Worm (Caenorhabditis elegans) whole organism, late embryonic: ENCODE data around the gene idpp-8.

Source experiments
- C08G9.2 ChIP-seq: sonication (generic microtip); optimal IDR thresholded peaks from 2 replicates; lab custom pipeline; 2016; ENCODE audit warnings: mild to moderate bottlenecking, missing genetic modification characterization, moderate library complexity, missing compliant biosample characterization
- C38D4.7 ChIP-seq: fragments of 200-800 bp; sonication (Bioruptor generic); optimal IDR thresholded peaks from 2 replicates; lab custom pipeline; 2018; ENCODE audit warnings: mild to moderate bottlenecking, missing genetic modification characterization, moderate library complexity, missing compliant biosample characterization
- K02D7.2 ChIP-seq: sonication (generic microtip); optimal IDR thresholded peaks from 2 replicates; lab custom pipeline; 2017; ENCODE audit warnings: mild to moderate bottlenecking, missing genetic modification characterization, missing compliant biosample characterization
- ahr-1 ChIP-seq: sonication (generic microtip); optimal IDR thresholded peaks from 2 replicates; lab custom pipeline; 2016; ENCODE audit warnings: missing genetic modification characterization, missing compliant biosample characterization
- ceh-14 ChIP-seq: sonication (generic microtip); optimal IDR thresholded peaks from 2 replicates; lab custom pipeline; 2016; ENCODE audit warnings: missing genotype, missing genetic modification characterization, missing compliant biosample characterization
- ceh-18 ChIP-seq: sonication (generic microtip); optimal IDR thresholded peaks from 2 replicates; lab custom pipeline; 2016; ENCODE audit warnings: missing genetic modification characterization, missing compliant biosample characterization
- ceh-2 ChIP-seq: sonication (generic microtip); optimal IDR thresholded peaks from 2 replicates; lab custom pipeline; 2016; ENCODE audit warnings: missing genotype, missing genetic modification characterization, missing compliant biosample characterization
- ceh-24 ChIP-seq: sonication (generic microtip); optimal IDR thresholded peaks from 2 replicates; lab custom pipeline; 2016; ENCODE audit warnings: mild to moderate bottlenecking, missing genetic modification characterization, missing compliant biosample characterization
- ceh-30 ChIP-seq: fragments of 150-350 bp; optimal IDR thresholded peaks from 2 replicates; lab custom pipeline; 2014; ENCODE audit warnings: missing biosample characterization, missing genetic modification characterization
- ceh-31 ChIP-seq: sonication (generic microtip); optimal IDR thresholded peaks from 2 replicates; lab custom pipeline; 2016; ENCODE audit warnings: missing genetic modification characterization, missing compliant biosample characterization
- ceh-34 ChIP-seq: sonication (generic microtip); optimal IDR thresholded peaks from 2 replicates; lab custom pipeline; 2016; ENCODE audit warnings: mild to moderate bottlenecking, missing genetic modification characterization, missing compliant biosample characterization
- ceh-48 ChIP-seq: sonication (generic microtip); optimal IDR thresholded peaks from 2 replicates; lab custom pipeline; 2016; ENCODE audit warnings: missing genetic modification characterization, inconsistent platforms, missing compliant biosample characterization
- dmd-4 ChIP-seq: sonication (generic microtip); optimal IDR thresholded peaks from 2 replicates; lab custom pipeline; 2016; ENCODE audit warnings: borderline replicate concordance, missing genetic modification characterization, missing compliant biosample characterization
- elt-2 ChIP-seq: sonication (generic microtip); optimal IDR thresholded peaks from 2 replicates; lab custom pipeline; 2016; ENCODE audit warnings: missing genetic modification reagents, missing genetic modification characterization, missing compliant biosample characterization
- ets-4 ChIP-seq: sonication (generic microtip); optimal IDR thresholded peaks from 2 replicates; lab custom pipeline; 2016; ENCODE audit warnings: missing genetic modification characterization, missing compliant biosample characterization
- eyg-1 ChIP-seq: sonication (generic microtip); optimal IDR thresholded peaks from 2 replicates; lab custom pipeline; 2016; ENCODE audit warnings: missing genotype, missing genetic modification characterization, missing compliant biosample characterization
- fkh-10 ChIP-seq: fragments of 150-350 bp; optimal IDR thresholded peaks from 2 replicates; lab custom pipeline; 2014; ENCODE audit warnings: missing biosample characterization, missing genetic modification reagents, missing genetic modification characterization
- gmeb-2 ChIP-seq: sonication (generic microtip); optimal IDR thresholded peaks from 2 replicates; lab custom pipeline; 2016; ENCODE audit warnings: missing genetic modification characterization, inconsistent platforms, missing compliant biosample characterization
- hlh-30 ChIP-seq: sonication (generic microtip); optimal IDR thresholded peaks from 2 replicates; lab custom pipeline; 2017; ENCODE audit warnings: antibody characterized with exemption, missing genetic modification characterization, missing compliant biosample characterization; ENCODE audit not compliant: insufficient read depth
- lin-11 ChIP-seq: fragments of 200-800 bp; sonication (Bioruptor generic); optimal IDR thresholded peaks from 2 replicates; lab custom pipeline; 2018; ENCODE audit warnings: mild to moderate bottlenecking, missing genetic modification characterization, missing compliant biosample characterization
- nfya-1 ChIP-seq: sonication (generic microtip); optimal IDR thresholded peaks from 2 replicates; lab custom pipeline; 2017; ENCODE audit warnings: missing genetic modification characterization, mild to moderate bottlenecking, missing compliant biosample characterization, antibody characterized with exemption, moderate library complexity
- nhr-11 ChIP-seq: fragments of 150-350 bp; optimal IDR thresholded peaks from 2 replicates; lab custom pipeline; 2014; ENCODE audit warnings: missing biosample characterization, missing genetic modification characterization
- nhr-232 ChIP-seq: sonication (generic microtip); optimal IDR thresholded peaks from 2 replicates; lab custom pipeline; 2016; ENCODE audit warnings: missing genetic modification characterization, missing compliant biosample characterization
- npax-4 ChIP-seq: sonication (generic microtip); optimal IDR thresholded peaks from 2 replicates; lab custom pipeline; 2016; ENCODE audit warnings: missing genetic modification characterization, missing compliant biosample characterization
- pat-9 ChIP-seq: fragments of 200-800 bp; sonication (Bioruptor generic); optimal IDR thresholded peaks from 2 replicates; lab custom pipeline; 2018; ENCODE audit warnings: mild to moderate bottlenecking, missing genetic modification characterization, moderate library complexity, missing compliant biosample characterization
- pax-1 ChIP-seq: fragments of 150-350 bp; optimal IDR thresholded peaks from 2 replicates; lab custom pipeline; 2014; ENCODE audit warnings: missing biosample characterization, missing genetic modification characterization
- pha-2 ChIP-seq: sonication (generic microtip); optimal IDR thresholded peaks from 2 replicates; lab custom pipeline; 2017; ENCODE audit warnings: mild to moderate bottlenecking, missing genetic modification characterization, missing compliant biosample characterization
- pros-1 ChIP-seq: fragments of 150-350 bp; optimal IDR thresholded peaks from 2 replicates; lab custom pipeline; 2014; ENCODE audit warnings: missing biosample characterization, missing genetic modification reagents, missing genetic modification characterization
- ref-2 ChIP-seq: sonication (generic microtip); optimal IDR thresholded peaks from 2 replicates; lab custom pipeline; 2016; ENCODE audit warnings: missing genetic modification characterization, missing compliant biosample characterization
- rnt-1 ChIP-seq: sonication (generic microtip); optimal IDR thresholded peaks from 2 replicates; lab custom pipeline; 2016; ENCODE audit warnings: missing genetic modification characterization, missing compliant biosample characterization
- sdc-2 ChIP-seq: sonication (generic microtip); optimal IDR thresholded peaks from 2 replicates; lab custom pipeline; 2016; ENCODE audit warnings: missing genotype, missing genetic modification characterization, missing compliant biosample characterization
- sox-4 ChIP-seq: sonication (generic microtip); optimal IDR thresholded peaks from 2 replicates; lab custom pipeline; 2017; ENCODE audit warnings: mild to moderate bottlenecking, missing genetic modification characterization, inconsistent platforms, missing compliant biosample characterization
- syd-9 ChIP-seq: sonication (generic microtip); optimal IDR thresholded peaks from 2 replicates; lab custom pipeline; 2016; ENCODE audit warnings: mild to moderate bottlenecking, missing genetic modification characterization, moderate library complexity, missing compliant biosample characterization
- tbx-2 ChIP-seq: sonication (generic microtip); optimal IDR thresholded peaks from 2 replicates; lab custom pipeline; 2016; ENCODE audit warnings: missing genetic modification characterization, missing compliant biosample characterization
- tbx-7 ChIP-seq: sonication (generic microtip); optimal IDR thresholded peaks from 2 replicates; lab custom pipeline; 2016; ENCODE audit warnings: missing genotype, missing genetic modification characterization, missing compliant biosample characterization
- ttx-3 ChIP-seq: sonication (generic microtip); optimal IDR thresholded peaks from 2 replicates; lab custom pipeline; 2016; ENCODE audit warnings: missing genetic modification reagents, missing genetic modification characterization, missing compliant biosample characterization
- unc-3 ChIP-seq, 2 experiments: fragments of 200-800 bp in 1 of 2; sonication (Bioruptor generic) in 1 of 2; sonication (generic microtip) in 1 of 2; conservative IDR thresholded peaks in 1 of 2; optimal IDR thresholded peaks in 1 of 2; 2 replicates each; pipeline versions ENCODE4 v1.3.6 to Lab custom; 2016 to 2022; ENCODE audit warnings: missing compliant biosample characterization in 2 of 2, missing genetic modification characterization in 2 of 2, missing genetic modification reagents in 1 of 2
- unc-42 ChIP-seq: sonication (generic microtip); optimal IDR thresholded peaks from 2 replicates; lab custom pipeline; 2016; ENCODE audit warnings: missing genotype, missing genetic modification characterization, missing compliant biosample characterization
- unc-55 ChIP-seq: sonication (generic microtip); optimal IDR thresholded peaks from 2 replicates; lab custom pipeline; 2017; ENCODE audit warnings: missing biosample characterization, missing genetic modification reagents, missing genetic modification characterization
- unc-86 ChIP-seq: sonication (generic microtip); optimal IDR thresholded peaks from 2 replicates; lab custom pipeline; 2016; ENCODE audit warnings: missing genetic modification characterization, missing compliant biosample characterization

The idpp-8 gene

DNA sequence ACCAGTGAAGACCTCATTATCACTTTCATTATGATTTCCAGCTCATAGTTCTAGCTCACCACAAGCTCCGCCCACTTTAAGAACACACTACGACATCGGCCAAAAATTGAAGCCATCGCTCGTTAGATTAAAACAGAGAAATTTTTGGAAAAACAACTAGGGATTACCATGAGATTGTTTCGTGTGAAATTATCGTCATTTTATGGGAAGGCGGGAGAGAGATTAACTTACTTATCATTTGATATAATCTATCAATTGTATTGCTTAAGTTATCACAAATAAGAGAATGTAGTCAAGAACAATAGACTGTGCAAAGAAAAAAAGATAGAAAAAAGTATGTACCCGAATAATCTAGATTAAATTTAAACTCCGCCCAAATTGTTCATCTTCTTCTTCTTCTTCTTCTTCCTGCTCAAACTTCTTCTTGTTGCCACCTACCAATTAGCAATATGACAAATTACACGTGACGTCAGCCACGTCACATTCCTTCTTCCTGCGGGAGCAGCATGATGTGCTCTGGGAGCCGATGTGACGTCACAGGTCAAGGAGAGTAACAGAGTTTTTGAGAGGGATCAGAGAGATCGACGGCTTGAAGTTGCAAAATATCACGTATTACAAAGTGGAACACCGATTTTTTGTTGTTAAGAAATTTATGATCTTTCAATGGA lies 15.1 kb upstream of the idpp-8 start, which contains the start of gene nep-26:
Gene nep-26, minus strand, starts transcription at position 51 of the 668 bp plus-strand sequence.
- TF ChIP-seq unc-86 (tag; lab: Kevin White, UChicago) (no peak), unc-55 (GFP tag; lab: Kevin White, UChicago) (peak; percentile 33)

DNA sequence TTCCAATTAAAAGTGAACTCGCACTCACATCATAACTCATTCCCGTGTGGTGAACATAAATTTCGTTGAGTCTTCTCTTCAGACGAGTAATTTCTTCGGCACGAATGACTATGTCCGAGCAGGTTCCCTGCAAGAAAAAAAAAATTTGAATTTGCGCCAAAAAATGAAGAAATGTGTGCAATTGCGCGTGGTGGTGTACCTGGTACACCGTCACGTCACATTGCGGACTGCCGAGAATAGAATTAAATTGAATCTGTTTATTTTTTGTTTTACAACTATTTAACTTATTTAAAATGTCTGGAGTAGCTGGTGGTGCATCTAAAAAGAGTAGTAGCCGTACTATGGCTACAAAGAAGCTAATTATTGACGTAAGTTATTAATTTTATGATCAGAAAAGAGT lies 14.4 kb upstream of the idpp-8 start, which contains the start of gene mdt-22:
Gene mdt-22, plus strand, starts transcription at position 263 of the 400 bp plus-strand sequence.
- TF ChIP-seq sox-4 (tag; lab: Kevin White, UChicago), result peak; percentile 3
- TF ChIP-seq fkh-10 (GFP tag; lab: Kevin White, UChicago), result no peak
- TF ChIP-seq ceh-31, result peak; percentile 10
- TF ChIP-seq rnt-1 (tag; lab: Kevin White, UChicago), result no peak
- no peak for TF ChIP-seq gmeb-2
- TF ChIP-seq ceh-14 (tag; lab: Kevin White, UChicago), result peak; percentile 64
- peak; percentile 76 for TF ChIP-seq nfya-1 (tag; lab: Kevin White, UChicago)
- TF ChIP-seq nhr-232 (tag; lab: Kevin White, UChicago), result no peak
- TF ChIP-seq ceh-2 (tag; lab: Kevin White, UChicago), result peak; percentile 4
- TF ChIP-seq tbx-7 (tag; lab: Kevin White, UChicago), result no peak
- no peak for TF ChIP-seq C38D4.7 (GFP tag; lab: Kevin White, UChicago)
- TF ChIP-seq elt-2 (tag; lab: Kevin White, UChicago), result peak; percentile 22
- peak; percentile 9 for TF ChIP-seq ceh-24
- no peak; the same call in 1 of the 2 replicates for TF ChIP-seq unc-3 (GFP tag; conservative IDR thresholded peaks at IDR 0.05; lab: Robert Waterston, UW)
- no peak for TF ChIP-seq unc-3 (tag; optimal IDR thresholded peaks at IDR 0.05; lab: Kevin White, UChicago)
- TF ChIP-seq ahr-1, result no peak
- no peak for TF ChIP-seq dmd-4
- TF ChIP-seq ets-4, result peak; percentile 13
- TF ChIP-seq eyg-1 (tag; lab: Kevin White, UChicago), result no peak
- TF ChIP-seq pat-9 (tag; lab: Kevin White, UChicago), result peak; percentile 45
- TF ChIP-seq unc-42 (tag; lab: Kevin White, UChicago), result peak; percentile 83
- TF ChIP-seq tbx-2 (tag; lab: Kevin White, UChicago), result peak; percentile 62
- TF ChIP-seq ttx-3, result no peak
- peak; percentile 38 for TF ChIP-seq C08G9.2
- no peak for TF ChIP-seq lin-11
- TF ChIP-seq syd-9 (tag; lab: Kevin White, UChicago), result no peak
- TF ChIP-seq hlh-30 (tag; lab: Kevin White, UChicago), result no peak
- TF ChIP-seq sdc-2 (tag; lab: Kevin White, UChicago), result no peak
- TF ChIP-seq pros-1 (tag; lab: Kevin White, UChicago), result no peak
- TF ChIP-seq ceh-34, result peak; percentile 35
- no peak for TF ChIP-seq npax-4
- TF ChIP-seq ceh-30 (tag; lab: Kevin White, UChicago), result peak; percentile 34
- no peak for TF ChIP-seq K02D7.2 (tag; lab: Kevin White, UChicago)
- TF ChIP-seq ceh-18 (tag; lab: Kevin White, UChicago), result peak; percentile 45
- peak; percentile 51 for TF ChIP-seq ref-2 (tag; lab: Kevin White, UChicago)
- TF ChIP-seq nhr-11, result no peak
- TF ChIP-seq pha-2 (tag; lab: Kevin White, UChicago), result peak; percentile 13
- TF ChIP-seq ceh-48 (tag; lab: Kevin White, UChicago), result peak; percentile 7
- TF ChIP-seq pax-1 (tag; lab: Kevin White, UChicago), result no peak
